Fruit fly (Drosophila melanogaster) whole organism, embryonic: ENCODE data around the gene CG9933.
A peak's percentile ranks its signal among the peaks of the same experiment; 100 is the strongest.

ENCODE experiments used
- Abd-B ChIP-seq: fragments of 200-800 bp; sonication (Bioruptor generic); optimal IDR thresholded peaks from 2 replicates; lab custom pipeline; 2018; ENCODE audit warnings: missing biosample characterization, mild to moderate bottlenecking, missing genetic modification characterization, moderate library complexity
- Asciz ChIP-seq: fragments of 200-800 bp; sonication (Bioruptor generic); optimal IDR thresholded peaks from 2 replicates; lab custom pipeline; 2017; ENCODE audit warnings: missing biosample characterization, mild to moderate bottlenecking, missing genetic modification characterization, missing genetic modification reagents
- CG10147 ChIP-seq: fragments of 200-800 bp; sonication (Bioruptor generic); optimal IDR thresholded peaks from 2 replicates; lab custom pipeline; 2019; ENCODE audit warnings: missing biosample characterization, mild to moderate bottlenecking, missing genetic modification characterization, moderate library complexity
- CG10979 ChIP-seq: fragments of 200-800 bp; sonication (Bioruptor generic); optimal IDR thresholded peaks from 2 replicates; lab custom pipeline; 2018; ENCODE audit warnings: missing biosample characterization, mild to moderate bottlenecking, missing genetic modification characterization, moderate library complexity
- CG12219 ChIP-seq: fragments of 200-800 bp; sonication (Bioruptor generic); optimal IDR thresholded peaks from 3 replicates; lab custom pipeline; 2018; ENCODE audit warnings: missing biosample characterization, mild to moderate bottlenecking, missing genetic modification characterization
- CG12942 ChIP-seq: fragments of 200-800 bp; sonication (Bioruptor generic); optimal IDR thresholded peaks from 3 replicates; lab custom pipeline; 2016; ENCODE audit warnings: missing biosample characterization, missing genetic modification characterization
- CG13775 ChIP-seq: fragments of 200-800 bp; sonication (Bioruptor generic); optimal IDR thresholded peaks from 3 replicates; lab custom pipeline; 2017; ENCODE audit warnings: missing biosample characterization, mild to moderate bottlenecking, missing genetic modification characterization
- CG15514 ChIP-seq: fragments of 200-800 bp; sonication (Bioruptor generic); optimal IDR thresholded peaks from 3 replicates; lab custom pipeline; 2017; ENCODE audit warnings: missing biosample characterization, missing genetic modification characterization, mild to moderate bottlenecking, moderate library complexity, missing genetic modification reagents
- CG1603 ChIP-seq: fragments of 200-800 bp; sonication (Bioruptor generic); optimal IDR thresholded peaks from 2 replicates; lab custom pipeline; 2019; ENCODE audit warnings: missing biosample characterization, mild to moderate bottlenecking, missing genetic modification characterization, moderate library complexity
- CG16779 ChIP-seq: fragments of 200-800 bp; sonication (Bioruptor generic); IDR thresholded peaks from 2 replicates; pipeline ENCODE4 v1.3.6; 2022; ENCODE audit warnings: missing biosample characterization, missing genetic modification characterization
- CG2199 ChIP-seq: fragments of 200-800 bp; sonication (Bioruptor generic); IDR thresholded peaks from 3 replicates; pipeline ENCODE4 v1.3.6; 2022; ENCODE audit warnings: missing biosample characterization, missing genetic modification characterization
- CG30431 ChIP-seq: fragments of 200-800 bp; sonication (Bioruptor generic); optimal IDR thresholded peaks from 2 replicates; lab custom pipeline; 2017; ENCODE audit warnings: missing biosample characterization, missing genetic modification characterization
- CG3726 ChIP-seq: fragments of 200-800 bp; sonication (Bioruptor generic); IDR thresholded peaks from 3 replicates; pipeline ENCODE4, ENCODE4 v1.3.6; 2022; ENCODE audit warnings: missing biosample characterization, missing genetic modification characterization
- CG4360 ChIP-seq: fragments of 200-800 bp; sonication (Bioruptor generic); IDR thresholded peaks from 2 replicates; pipeline ENCODE4 v1.3.6; 2022; ENCODE audit warnings: missing biosample characterization, missing genetic modification characterization
- CG4820 ChIP-seq: fragments of 200-800 bp; sonication (Bioruptor generic); optimal IDR thresholded peaks from 3 replicates; lab custom pipeline; 2016; ENCODE audit warnings: missing biosample characterization, missing genetic modification characterization
- CG7372 ChIP-seq: fragments of 200-800 bp; sonication (Bioruptor generic); IDR thresholded peaks from 2 replicates; pipeline ENCODE4 v1.3.6; 2022; ENCODE audit warnings: missing biosample characterization, missing genetic modification characterization
- CG8281 ChIP-seq: fragments of 200-800 bp; sonication (Bioruptor generic); optimal IDR thresholded peaks from 2 replicates; lab custom pipeline; 2018; ENCODE audit warnings: missing biosample characterization, mild to moderate bottlenecking, missing genetic modification characterization, moderate library complexity
- CG9437 ChIP-seq: fragments of 200-800 bp; sonication (Bioruptor generic); optimal IDR thresholded peaks from 2 replicates; lab custom pipeline; 2018; ENCODE audit warnings: missing biosample characterization, mild to moderate bottlenecking, missing genetic modification characterization
- CTCF ChIP-seq: fragments of 200-800 bp; sonication (Bioruptor generic); optimal IDR thresholded peaks from 2 replicates; lab custom pipeline; 2017; ENCODE audit warnings: missing biosample characterization, mild to moderate bottlenecking, missing genetic modification characterization, moderate library complexity
- Dek ChIP-seq: fragments of 200-800 bp; sonication (Bioruptor generic); optimal IDR thresholded peaks from 3 replicates; lab custom pipeline; 2019; ENCODE audit warnings: missing biosample characterization, mild to moderate bottlenecking, missing genetic modification characterization, moderate library complexity
- Dref ChIP-seq: fragments of 200-800 bp; sonication (Bioruptor generic); IDR thresholded peaks from 2 replicates; pipeline ENCODE4 v1.3.6; 2022; ENCODE audit warnings: missing biosample characterization, missing genetic modification characterization
- Elba2 ChIP-seq: fragments of 200-800 bp; sonication (Bioruptor generic); optimal IDR thresholded peaks from 3 replicates; lab custom pipeline; 2016; ENCODE audit warnings: missing biosample characterization, missing genetic modification characterization
- Hmx ChIP-seq: fragments of 200-800 bp; sonication (Bioruptor generic); optimal IDR thresholded peaks from 2 replicates; lab custom pipeline; 2016; ENCODE audit warnings: missing biosample characterization, missing genetic modification characterization
- Hr3 ChIP-seq: fragments of 200-800 bp; sonication (Bioruptor generic); optimal IDR thresholded peaks from 3 replicates; lab custom pipeline; 2016; ENCODE audit warnings: missing biosample characterization, missing genetic modification characterization
- Lhr ChIP-seq: fragments of 200-800 bp; sonication (Bioruptor generic); optimal IDR thresholded peaks from 3 replicates; lab custom pipeline; 2017; ENCODE audit warnings: mild to moderate bottlenecking, missing biosample characterization, missing genetic modification reagents, missing genetic modification characterization
- Mes4 ChIP-seq: fragments of 200-800 bp; sonication (Bioruptor generic); optimal IDR thresholded peaks from 2 replicates; lab custom pipeline; 2016; ENCODE audit warnings: missing biosample characterization, missing genetic modification characterization
- Neu2 ChIP-seq: fragments of 200-800 bp; sonication (Bioruptor generic); optimal IDR thresholded peaks from 3 replicates; lab custom pipeline; 2016; ENCODE audit warnings: missing biosample characterization, missing genetic modification characterization, borderline replicate concordance
- Nf-YC ChIP-seq: fragments of 200-800 bp; optimal IDR thresholded peaks from 3 replicates; lab custom pipeline; 2019; ENCODE audit warnings: missing biosample characterization, mild to moderate bottlenecking, missing genetic modification characterization, moderate library complexity
- Sry-β ChIP-seq: fragments of 200-800 bp; sonication (Bioruptor generic); optimal IDR thresholded peaks from 2 replicates; lab custom pipeline; 2018; ENCODE audit warnings: missing biosample characterization, mild to moderate bottlenecking, missing genetic modification characterization, moderate library complexity
- YL-1 ChIP-seq: fragments of 200-800 bp; sonication (Bioruptor generic); optimal IDR thresholded peaks from 3 replicates; lab custom pipeline; 2017; ENCODE audit warnings: missing biosample characterization, mild to moderate bottlenecking, missing genetic modification characterization
- amos ChIP-seq: fragments of 200-800 bp; sonication (Bioruptor generic); IDR thresholded peaks from 2 replicates; pipeline ENCODE4 v1.3.6; 2022; ENCODE audit warnings: missing biosample characterization, missing genetic modification characterization; ENCODE audit not compliant: partially characterized antibody
- cad ChIP-seq: fragments of >200 bp; optimal IDR thresholded peaks from 2 replicates; lab custom pipeline; 2017; ENCODE audit warnings: missing biosample characterization, missing genetic modification characterization
- danr ChIP-seq: fragments of 200-800 bp; sonication (Bioruptor generic); IDR thresholded peaks from 2 replicates; pipeline ENCODE4 v1.3.6; 2022; ENCODE audit warnings: missing biosample characterization, missing genetic modification characterization
- dpn ChIP-seq, 2 experiments: fragments of 200-800 bp; sonication (Bioruptor generic); optimal IDR thresholded peaks; 3 replicates each; lab custom pipeline; 2016; ENCODE audit warnings: missing biosample characterization in 2 of 2, missing genetic modification characterization in 2 of 2
- dysf ChIP-seq: fragments of 200-800 bp; sonication (Bioruptor generic); IDR thresholded peaks from 3 replicates; pipeline ENCODE4 v1.3.6; 2022; ENCODE audit warnings: missing biosample characterization, missing genetic modification characterization
- exex ChIP-seq: fragments of 200-800 bp; sonication (Bioruptor generic); optimal IDR thresholded peaks from 4 replicates; lab custom pipeline; 2018; ENCODE audit warnings: missing biosample characterization, mild to moderate bottlenecking, missing genetic modification characterization, moderate library complexity
- gem ChIP-seq: fragments of 200-800 bp; sonication (Bioruptor generic); optimal IDR thresholded peaks from 2 replicates; lab custom pipeline; 2019; ENCODE audit warnings: missing biosample characterization, mild to moderate bottlenecking, missing genetic modification characterization, moderate library complexity
- hbn ChIP-seq: fragments of 200-800 bp; sonication (Bioruptor generic); IDR thresholded peaks from 2 replicates; pipeline ENCODE4 v1.3.6; 2022; ENCODE audit warnings: missing biosample characterization, missing genetic modification characterization; ENCODE audit not compliant: partially characterized antibody
- hkb ChIP-seq, 2 experiments: fragments of 200-800 bp in 1 of 2; fragments of >200 bp in 1 of 2; sonication (Bioruptor generic) in 1 of 2; IDR thresholded peaks in 1 of 2; optimal IDR thresholded peaks in 1 of 2; 2 replicates each; pipeline versions ENCODE4 v1.3.6 to Lab custom; 2017 to 2022; ENCODE audit warnings: missing biosample characterization in 1 of 2, missing genetic modification characterization in 1 of 2
- kni ChIP-seq: fragments of 200-800 bp; sonication (Bioruptor generic); optimal IDR thresholded peaks from 3 replicates; lab custom pipeline; 2017; ENCODE audit warnings: mild to moderate bottlenecking, missing biosample characterization, missing genetic modification reagents, missing genetic modification characterization
- luna ChIP-seq: fragments of 200-800 bp; sonication (Bioruptor generic); optimal IDR thresholded peaks from 2 replicates; lab custom pipeline; 2016; ENCODE audit warnings: missing biosample characterization, missing genetic modification characterization
- nerfin-2 ChIP-seq: fragments of 200-800 bp; sonication (Bioruptor generic); IDR thresholded peaks from 2 replicates; pipeline ENCODE4 v1.3.6; 2022; ENCODE audit warnings: missing biosample characterization, missing genetic modification characterization; ENCODE audit not compliant: partially characterized antibody
- oc ChIP-seq: fragments of 200-800 bp; sonication (Bioruptor generic); optimal IDR thresholded peaks from 2 replicates; lab custom pipeline; 2018; ENCODE audit warnings: missing biosample characterization, mild to moderate bottlenecking, missing genetic modification characterization, moderate library complexity
- psq ChIP-seq: fragments of 200-800 bp; sonication (Bioruptor generic); optimal IDR thresholded peaks from 2 replicates; lab custom pipeline; 2017; ENCODE audit warnings: missing biosample characterization, missing genetic modification characterization
- ranshi ChIP-seq: fragments of 200-800 bp; sonication (Bioruptor generic); IDR thresholded peaks from 2 replicates; pipeline ENCODE4 v1.3.6; 2022; ENCODE audit warnings: missing biosample characterization, missing genetic modification characterization
- seq ChIP-seq: fragments of 200-800 bp; sonication (Bioruptor generic); IDR thresholded peaks from 2 replicates; pipeline ENCODE4 v1.3.6; 2022; ENCODE audit warnings: missing biosample characterization, missing genetic modification characterization
- sqz ChIP-seq: fragments of 200-800 bp; sonication (Bioruptor generic); optimal IDR thresholded peaks from 3 replicates; lab custom pipeline; 2018; ENCODE audit warnings: missing biosample characterization, mild to moderate bottlenecking, missing genetic modification characterization
- tgo ChIP-seq: fragments of 200-800 bp; sonication (Bioruptor generic); IDR thresholded peaks from 3 replicates; pipeline ENCODE4 v1.3.6; 2022; ENCODE audit warnings: missing biosample characterization, missing genetic modification characterization
- trem ChIP-seq: fragments of 200-800 bp; optimal IDR thresholded peaks from 3 replicates; lab custom pipeline; 2019; ENCODE audit warnings: missing biosample characterization, mild to moderate bottlenecking, missing genetic modification characterization, moderate library complexity
- twi ChIP-seq: fragments of 200-800 bp; optimal IDR thresholded peaks from 2 replicates; lab custom pipeline; 2019; ENCODE audit warnings: missing biosample characterization, mild to moderate bottlenecking, missing genetic modification characterization, moderate library complexity

Gene CG9933

dm6 chr2L:12974045-12974539, 47.0 kb downstream of the CG9933 start, which contains the start of gene Vha68-2 (continued):
- TF ChIP-seq sqz (GFP tag; lab: Kevin White, UChicago) (no peak), CG4820 (GFP tag; lab: Kevin White, UChicago) (no peak), twi (no peak), Elba2 (GFP tag; lab: Kevin White, UChicago) (no peak), psq (peak; percentile 17), Lhr (GFP tag; lab: Kevin White, UChicago) (peak; percentile 67), CG10979 (no peak), Mes4 (GFP tag; lab: Kevin White, UChicago) (peak; percentile 57), dpn (GFP tag; optimal IDR thresholded peaks at IDR 0.05; lab: Kevin White, UChicago) (peak; percentile 60 to 61), kni (GFP tag; lab: Kevin White, UChicago) (no peak), CG2199 (0 out of 3 replicates have a peak, but pooled peaks have one; percentile 14), Neu2 (no peak), luna (GFP tag; lab: Kevin White, UChicago) (peak; percentile 72), CG3726 (GFP tag; lab: Robert Waterston, UW) (no peak), tgo (GFP tag; lab: Robert Waterston, UW) (peak; percentile 30; the same call in 1 of the 3 replicates), CG12942 (GFP tag; lab: Kevin White, UChicago) (no peak), Dref (GFP tag; lab: Robert Waterston, UW) (peak; percentile 86), CG8281 (tag; lab: Kevin White, UChicago) (no peak), CG12219 (GFP tag; lab: Kevin White, UChicago) (peak; percentile 47), Hmx (GFP tag; lab: Kevin White, UChicago) (no peak), hbn (GFP tag; lab: Robert Waterston, UW) (no peak), gem (tag; lab: Kevin White, UChicago) (peak; percentile 24), Dek (tag; lab: Kevin White, UChicago) (peak; percentile 56), CG10147 (GFP tag; lab: Kevin White, UChicago) (no peak), trem (tag; lab: Kevin White, UChicago) (no peak), dysf (GFP tag; lab: Robert Waterston, UW) (peak; percentile 67; the same call in 2 of the 3 replicates), cad (GFP tag; lab: Kevin White, UChicago) (no peak), YL-1 (GFP tag; lab: Kevin White, UChicago) (peak; percentile 2), CG15514 (peak; percentile 84), CG7372 (GFP tag; lab: Robert Waterston, UW) (no peak), CG9437 (GFP tag; lab: Kevin White, UChicago) (peak; percentile 6), CG4360 (GFP tag; lab: Robert Waterston, UW) (no peak), CG30431 (no peak), CG1603 (peak; percentile 75), oc (peak; percentile 45), Hr3 (GFP tag; lab: Kevin White, UChicago) (no peak), Abd-B (no peak), Sry-β (GFP tag; lab: Kevin White, UChicago) (no peak), CG13775 (peak; percentile 44), danr (GFP tag; lab: Robert Waterston, UW) (no peak), Asciz (peak; percentile 12), Nf-YC (no peak), CTCF (GFP tag; lab: Kevin White, UChicago) (no peak), seq (GFP tag; lab: Robert Waterston, UW) (no peak; the same call in 1 of the 2 replicates), CG16779 (GFP tag; lab: Robert Waterston, UW) (no peak), hkb (optimal IDR thresholded peaks at IDR 0.05; lab: Kevin White, UChicago) (peak; percentile 99), hkb (GFP tag; IDR thresholded peaks at IDR 0.05; lab: Robert Waterston, UW) (no peak), nerfin-2 (GFP tag; lab: Robert Waterston, UW) (0 out of 2 replicates have a peak, but pooled peaks have one; percentile 36), ranshi (GFP tag; lab: Robert Waterston, UW) (peak; percentile 40; the same call in 1 of the 2 replicates), amos (GFP tag; lab: Robert Waterston, UW) (peak; percentile 54; the same call in 1 of the 2 replicates), exex (tag; lab: Kevin White, UChicago) (peak; percentile 3)
